Fruit fly (Drosophila melanogaster) whole organism, prepupa: ENCODE data around the gene Nmdar2.

Source experiments
- CG10669 ChIP-seq: fragments of 200-800 bp; sonication (Bioruptor generic); optimal IDR thresholded peaks from 3 replicates; lab custom pipeline; 2018; ENCODE audit warnings: missing biosample characterization, mild to moderate bottlenecking, missing genetic modification characterization, moderate library complexity
- CG11294 ChIP-seq: fragments of 200-800 bp; sonication (Bioruptor generic); IDR thresholded peaks from 2 replicates; pipeline ENCODE4 v1.3.6; 2022; ENCODE audit warnings: missing biosample characterization, missing genetic modification characterization
- CG11762 ChIP-seq: fragments of 200-800 bp; sonication (Bioruptor generic); optimal IDR thresholded peaks from 3 replicates; lab custom pipeline; 2016; ENCODE audit warnings: missing biosample characterization, missing genetic modification characterization; ENCODE audit not compliant: insufficient read depth
- CG11902 ChIP-seq: fragments of 200-800 bp; sonication (Bioruptor generic); optimal IDR thresholded peaks from 3 replicates; lab custom pipeline; 2016; ENCODE audit warnings: missing biosample characterization, missing genetic modification characterization
- CG15336 ChIP-seq: fragments of 200-800 bp; sonication (Bioruptor generic); IDR thresholded peaks from 2 replicates; pipeline ENCODE4 v1.3.6; 2022; ENCODE audit warnings: missing biosample characterization, missing genetic modification characterization
- CG16779 ChIP-seq: fragments of 200-800 bp; sonication (Bioruptor generic); optimal IDR thresholded peaks from 3 replicates; lab custom pipeline; 2017; ENCODE audit warnings: missing biosample characterization, mild to moderate bottlenecking, missing genetic modification characterization
- CG3032 ChIP-seq: fragments of 200-800 bp; optimal IDR thresholded peaks from 2 replicates; lab custom pipeline; 2019; ENCODE audit warnings: missing biosample characterization, mild to moderate bottlenecking, missing genetic modification characterization, moderate library complexity
- CG31627 ChIP-seq: fragments of 200-800 bp; sonication (Bioruptor generic); optimal IDR thresholded peaks from 3 replicates; lab custom pipeline; 2016; ENCODE audit warnings: missing biosample characterization, missing genetic modification characterization
- CG32006 ChIP-seq: fragments of 200-800 bp; sonication (Bioruptor generic); optimal IDR thresholded peaks from 3 replicates; lab custom pipeline; 2017; ENCODE audit warnings: missing biosample characterization, mild to moderate bottlenecking, missing genetic modification characterization
- CG34406 ChIP-seq: fragments of 200-800 bp; sonication (Bioruptor generic); optimal IDR thresholded peaks from 3 replicates; lab custom pipeline; 2016; ENCODE audit warnings: missing biosample characterization, missing genetic modification characterization
- CG4318 ChIP-seq: fragments of 200-800 bp; sonication (Bioruptor generic); optimal IDR thresholded peaks from 3 replicates; lab custom pipeline; 2017; ENCODE audit warnings: missing biosample characterization, mild to moderate bottlenecking, missing genetic modification characterization
- CG6163 ChIP-seq: fragments of 200-800 bp; sonication (Bioruptor generic); IDR thresholded peaks from 3 replicates; pipeline ENCODE4 v1.3.6; 2022; ENCODE audit warnings: missing biosample characterization, missing genetic modification characterization
- CG6276 ChIP-seq: fragments of 200-800 bp; sonication (Bioruptor generic); optimal IDR thresholded peaks from 2 replicates; lab custom pipeline; 2017; ENCODE audit warnings: missing biosample characterization, mild to moderate bottlenecking, missing genetic modification characterization
- CG6808 ChIP-seq: fragments of 200-800 bp; sonication (Bioruptor generic); optimal IDR thresholded peaks from 3 replicates; lab custom pipeline; 2017; ENCODE audit warnings: missing biosample characterization, missing genetic modification characterization, mild to moderate bottlenecking, moderate library complexity, missing genetic modification reagents
- CG6854 ChIP-seq: fragments of 200-800 bp; sonication (Bioruptor generic); optimal IDR thresholded peaks from 2 replicates; lab custom pipeline; 2017; ENCODE audit warnings: missing biosample characterization, mild to moderate bottlenecking, missing genetic modification characterization
- CG7368 ChIP-seq: fragments of 200-800 bp; sonication (Bioruptor generic); optimal IDR thresholded peaks from 3 replicates; lab custom pipeline; 2016; ENCODE audit warnings: missing biosample characterization, missing genetic modification characterization
- CG8319 ChIP-seq: fragments of 200-800 bp; sonication (Bioruptor generic); optimal IDR thresholded peaks from 3 replicates; lab custom pipeline; 2016; ENCODE audit warnings: missing biosample characterization, missing genetic modification characterization
- CG9139 ChIP-seq: fragments of 200-800 bp; sonication (Bioruptor generic); optimal IDR thresholded peaks from 3 replicates; lab custom pipeline; 2017; ENCODE audit warnings: missing biosample characterization, mild to moderate bottlenecking, missing genetic modification characterization
- Eip75B ChIP-seq: fragments of 200-800 bp; sonication (Bioruptor generic); optimal IDR thresholded peaks from 3 replicates; lab custom pipeline; 2016; ENCODE audit warnings: missing biosample characterization, missing genetic modification characterization
- Eip78C ChIP-seq: fragments of 200-800 bp; sonication (Bioruptor generic); peaks from one replicate; lab custom pipeline; 2016; ENCODE audit warnings: missing biosample characterization, missing genetic modification characterization
- Ets96B ChIP-seq: fragments of 200-800 bp; optimal IDR thresholded peaks from 2 replicates; lab custom pipeline; 2019; ENCODE audit warnings: missing biosample characterization, mild to moderate bottlenecking, missing genetic modification characterization, moderate library complexity
- Gug ChIP-seq: fragments of 200-800 bp; sonication (Bioruptor generic); IDR thresholded peaks from 2 replicates; pipeline ENCODE4 v1.3.6; 2022; ENCODE audit warnings: missing biosample characterization, missing genetic modification characterization
- Hr38 ChIP-seq: sonication (Bioruptor generic); optimal IDR thresholded peaks from 2 replicates; lab custom pipeline; 2016; ENCODE audit warnings: missing biosample characterization, missing genetic modification characterization
- Hr4 ChIP-seq: fragments of 200-800 bp; sonication (Bioruptor generic); optimal IDR thresholded peaks from 3 replicates; lab custom pipeline; 2016; ENCODE audit warnings: missing biosample characterization, missing genetic modification characterization
- OdsH ChIP-seq: fragments of 200-800 bp; sonication (Bioruptor generic); optimal IDR thresholded peaks from 3 replicates; lab custom pipeline; 2016; ENCODE audit warnings: missing biosample characterization, missing genetic modification characterization
- Smox ChIP-seq: fragments of 200-800 bp; sonication (Bioruptor generic); optimal IDR thresholded peaks from 3 replicates; lab custom pipeline; 2016; ENCODE audit warnings: missing biosample characterization, missing genetic modification characterization
- Sox102F ChIP-seq: fragments of 200-800 bp; sonication (Bioruptor generic); optimal IDR thresholded peaks from 2 replicates; lab custom pipeline; 2016; ENCODE audit warnings: missing biosample characterization, mild to moderate bottlenecking, missing genetic modification characterization
- Sox14 ChIP-seq: fragments of 200-800 bp; sonication (Bioruptor generic); optimal IDR thresholded peaks from 3 replicates; lab custom pipeline; 2016; ENCODE audit warnings: missing biosample characterization, missing genetic modification characterization
- Sox15 ChIP-seq: fragments of 200-800 bp; sonication (Bioruptor generic); optimal IDR thresholded peaks from 3 replicates; lab custom pipeline; 2016; ENCODE audit warnings: missing biosample characterization, missing genetic modification characterization
- acj6 ChIP-seq: fragments of 200-800 bp; sonication (Bioruptor generic); optimal IDR thresholded peaks from 3 replicates; lab custom pipeline; 2016; ENCODE audit warnings: missing biosample characterization, missing genetic modification characterization
- dac ChIP-seq: fragments of 200-800 bp; sonication (Bioruptor generic); optimal IDR thresholded peaks from 2 replicates; lab custom pipeline; 2017; ENCODE audit warnings: missing biosample characterization, mild to moderate bottlenecking, missing genetic modification characterization
- dsx ChIP-seq: fragments of 200-800 bp; optimal IDR thresholded peaks from 3 replicates; lab custom pipeline; 2019; ENCODE audit warnings: missing biosample characterization, mild to moderate bottlenecking, missing genetic modification characterization, moderate library complexity; ENCODE audit not compliant: poor library complexity, severe bottlenecking
- esn ChIP-seq: fragments of 200-800 bp; sonication (Bioruptor generic); optimal IDR thresholded peaks from 2 replicates; lab custom pipeline; 2016; ENCODE audit warnings: missing biosample characterization, mild to moderate bottlenecking, missing genetic modification characterization, moderate library complexity
- fd59A ChIP-seq: fragments of 200-800 bp; sonication (Bioruptor generic); optimal IDR thresholded peaks from 2 replicates; lab custom pipeline; 2017; ENCODE audit warnings: missing biosample characterization, mild to moderate bottlenecking, missing genetic modification characterization, missing genetic modification reagents
- lz ChIP-seq: fragments of 200-800 bp; sonication (Bioruptor generic); optimal IDR thresholded peaks from 3 replicates; lab custom pipeline; 2016; ENCODE audit warnings: missing biosample characterization, missing genetic modification characterization
- net ChIP-seq: fragments of 200-800 bp; sonication (Bioruptor generic); optimal IDR thresholded peaks from 3 replicates; lab custom pipeline; 2016; ENCODE audit warnings: missing biosample characterization, missing genetic modification characterization
- pdm3 ChIP-seq: fragments of 200-800 bp; sonication (Bioruptor generic); optimal IDR thresholded peaks from 3 replicates; lab custom pipeline; 2016; ENCODE audit warnings: missing biosample characterization, missing genetic modification characterization
- salr ChIP-seq, 2 experiments: fragments of 200-800 bp; sonication (Bioruptor generic); optimal IDR thresholded peaks; 3 replicates each; lab custom pipeline; 2016 to 2018; ENCODE audit warnings: missing biosample characterization in 2 of 2, missing genetic modification characterization in 2 of 2, mild to moderate bottlenecking in 1 of 2
- spab ChIP-seq: fragments of 200-800 bp; sonication (Bioruptor generic); optimal IDR thresholded peaks from 2 replicates; lab custom pipeline; 2017; ENCODE audit warnings: missing biosample characterization, mild to moderate bottlenecking, missing genetic modification characterization, missing genetic modification reagents
- svp ChIP-seq: fragments of 200-800 bp; sonication (Bioruptor generic); peaks from one replicate; lab custom pipeline; 2016; ENCODE audit warnings: missing biosample characterization, missing genetic modification characterization
- topi ChIP-seq: fragments of 200-800 bp; sonication (Bioruptor generic); optimal IDR thresholded peaks from 3 replicates; lab custom pipeline; 2016; ENCODE audit warnings: missing biosample characterization, missing genetic modification characterization
- vri ChIP-seq: fragments of 200-800 bp; sonication (Bioruptor generic); optimal IDR thresholded peaks from 3 replicates; lab custom pipeline; 2016; ENCODE audit warnings: missing biosample characterization, mild to moderate bottlenecking, missing genetic modification characterization

Nmdar2 gene

dm6 chrX:1507751-1508150 is at the start of gene Nmdar2:
Gene Nmdar2, minus strand, starts transcription at chrX:1507809.
- no peak for TF ChIP-seq CG7368 (GFP tag; lab: Kevin White, UChicago)
- no peak for TF ChIP-seq Ets96B (tag; lab: Kevin White, UChicago)
- TF ChIP-seq Hr38: no peak
- no peak for TF ChIP-seq fd59A
- TF ChIP-seq CG4318 (GFP tag; lab: Kevin White, UChicago): no peak
- no peak for TF ChIP-seq Gug
- TF ChIP-seq CG16779 (tag; lab: Kevin White, UChicago): no peak
- TF ChIP-seq CG32006: no peak
- TF ChIP-seq Hr4 (GFP tag; lab: Kevin White, UChicago): no peak
- TF ChIP-seq dsx (GFP tag; lab: Kevin White, UChicago): no peak

dm6 chrX:1538638-1539037 is 31.0 kb upstream of the Nmdar2 start:
- TF ChIP-seq Hr4 (GFP tag; lab: Kevin White, UChicago): no peak
- no peak for TF ChIP-seq CG7368 (GFP tag; lab: Kevin White, UChicago)
- TF ChIP-seq CG11902 (GFP tag; lab: Kevin White, UChicago): no peak
- TF ChIP-seq CG11762 (GFP tag; lab: Kevin White, UChicago): no peak
- TF ChIP-seq CG6854 (GFP tag; lab: Kevin White, UChicago): no peak
- no peak for TF ChIP-seq CG9139 (GFP tag; lab: Kevin White, UChicago)
- no peak for TF ChIP-seq CG15336 (GFP tag; lab: Robert Waterston, UW)
- TF ChIP-seq CG11294: no peak

- TF ChIP-seq CG15336 (GFP tag; lab: Robert Waterston, UW): no peak
Observed at dm6 chrX:1535234-1535925, 27.8 kb upstream of the Nmdar2 start.

dm6 chrX:1523277-1523676 is 15.7 kb upstream of the Nmdar2 start:
- TF ChIP-seq Eip78C (GFP tag; lab: Kevin White, UChicago): peak; percentile 6

- TF ChIP-seq Smox (GFP tag; lab: Kevin White, UChicago): no peak
- no peak for TF ChIP-seq salr (GFP tag; optimal IDR thresholded peaks at IDR 0.05; lab: Kevin White, UChicago)
- peak; percentile 51 for TF ChIP-seq svp (GFP tag; lab: Kevin White, UChicago)
- no peak for TF ChIP-seq topi (GFP tag; lab: Kevin White, UChicago)
- TF ChIP-seq Sox14 (GFP tag; lab: Kevin White, UChicago): no peak
- TF ChIP-seq Eip78C (GFP tag; lab: Kevin White, UChicago): peak; percentile 51
- no peak for TF ChIP-seq CG6276 (GFP tag; lab: Kevin White, UChicago)
- no peak for TF ChIP-seq Hr4 (GFP tag; lab: Kevin White, UChicago)
- no peak for TF ChIP-seq Sox102F (GFP tag; lab: Kevin White, UChicago)
- TF ChIP-seq OdsH (GFP tag; lab: Kevin White, UChicago): no peak
- no peak for TF ChIP-seq fd59A
- no peak for TF ChIP-seq CG16779 (tag; lab: Kevin White, UChicago)
- TF ChIP-seq acj6 (GFP tag; lab: Kevin White, UChicago): no peak
- TF ChIP-seq Sox15 (GFP tag; lab: Kevin White, UChicago): no peak
- no peak for TF ChIP-seq dac (GFP tag; lab: Kevin White, UChicago)
- TF ChIP-seq Hr38: no peak
- no peak for TF ChIP-seq CG11762 (GFP tag; lab: Kevin White, UChicago)
- no peak for TF ChIP-seq net (GFP tag; lab: Kevin White, UChicago)
- TF ChIP-seq CG34406 (GFP tag; lab: Kevin White, UChicago): no peak
- no peak for TF ChIP-seq CG6808 (GFP tag; lab: Kevin White, UChicago)
- no peak for TF ChIP-seq CG11902 (GFP tag; lab: Kevin White, UChicago)
- TF ChIP-seq CG10669 (GFP tag; lab: Kevin White, UChicago): no peak
- TF ChIP-seq CG31627 (GFP tag; lab: Kevin White, UChicago): no peak
- TF ChIP-seq vri (GFP tag; lab: Kevin White, UChicago): no peak
- no peak for TF ChIP-seq pdm3
- no peak for TF ChIP-seq CG8319
- no peak for TF ChIP-seq Eip75B (GFP tag; lab: Kevin White, UChicago)
- peak; percentile 21 for TF ChIP-seq esn (GFP tag; lab: Kevin White, UChicago)
- no peak for TF ChIP-seq CG6163 (GFP tag; lab: Robert Waterston, UW)
- no peak for TF ChIP-seq spab (GFP tag; lab: Kevin White, UChicago)
- peak; percentile 44; the same call in 1 of the 2 replicates for TF ChIP-seq CG15336 (GFP tag; lab: Robert Waterston, UW)
- no peak for TF ChIP-seq CG3032 (tag; lab: Kevin White, UChicago)
- no peak for TF ChIP-seq lz
Observed at dm6 chrX:1517618-1518017, 10.0 kb upstream of the Nmdar2 start.
